Worm (Caenorhabditis elegans) whole organism, late embryonic: ENCODE measurements around the gene swt-5.

Source experiments
- F13H6.1 ChIP-seq: sonication (generic microtip); optimal IDR thresholded peaks from 2 replicates; lab custom pipeline; 2016; ENCODE audit warnings: missing genetic modification characterization, missing compliant biosample characterization
- elt-4 ChIP-seq: sonication (generic microtip); optimal IDR thresholded peaks from 2 replicates; lab custom pipeline; 2016; ENCODE audit warnings: missing genetic modification characterization, missing compliant biosample characterization
- fkh-10 ChIP-seq: fragments of 150-350 bp; optimal IDR thresholded peaks from 2 replicates; lab custom pipeline; 2014; ENCODE audit warnings: missing biosample characterization, missing genetic modification reagents, missing genetic modification characterization
- hlh-30 ChIP-seq: sonication (generic microtip); optimal IDR thresholded peaks from 2 replicates; lab custom pipeline; 2017; ENCODE audit warnings: antibody characterized with exemption, missing genetic modification characterization, missing compliant biosample characterization; ENCODE audit not compliant: insufficient read depth
- nhr-11 ChIP-seq: fragments of 150-350 bp; optimal IDR thresholded peaks from 2 replicates; lab custom pipeline; 2014; ENCODE audit warnings: missing biosample characterization, missing genetic modification characterization

DNA sequence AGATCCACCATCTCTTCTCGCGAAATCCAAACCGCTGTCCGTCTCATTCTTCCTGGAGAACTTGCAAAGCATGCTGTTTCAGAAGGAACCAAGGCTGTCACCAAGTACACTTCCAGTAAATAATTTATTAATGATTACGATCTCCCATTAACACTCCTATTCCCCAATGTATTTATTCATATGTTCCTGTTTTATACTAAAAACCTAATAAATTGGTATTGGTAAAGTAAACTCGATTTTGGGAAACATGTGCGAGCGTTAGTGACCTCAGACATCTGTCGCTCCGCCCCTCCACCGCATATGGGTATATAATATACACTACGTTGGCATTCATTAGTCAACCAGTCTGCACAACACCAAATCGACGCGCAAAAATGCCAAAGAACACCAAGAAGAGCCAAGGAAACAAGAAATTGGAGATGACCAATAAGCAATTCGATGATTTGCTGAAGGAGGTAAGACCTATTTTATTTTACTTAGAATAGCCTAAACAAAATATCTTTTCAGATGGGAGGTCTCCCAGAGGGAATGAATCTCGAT lies 44.9 kb downstream of the swt-5 start, which contains the start of gene C50F4.6:
- TF ChIP-seq hlh-30 (tag; lab: Kevin White, UChicago) = no peak
- no peak for TF ChIP-seq F13H6.1 (tag; lab: Kevin White, UChicago)
- no peak for TF ChIP-seq elt-4 (tag; lab: Kevin White, UChicago)
- TF ChIP-seq nhr-11 (tag; lab: Kevin White, UChicago) = no peak
- no peak for TF ChIP-seq fkh-10 (GFP tag; lab: Kevin White, UChicago)
